Worm (Caenorhabditis elegans) whole organism, L1 larva: Measurements from ENCODE around the gene ugt-56.

ENCODE experiments used
- C04F5.9 ChIP-seq: sonication (generic microtip); optimal IDR thresholded peaks from 2 replicates; lab custom pipeline; 2016; ENCODE audit warnings: missing genetic modification characterization, missing compliant biosample characterization
- C16A3.4 ChIP-seq: fragments of 150-350 bp; optimal IDR thresholded peaks from 2 replicates; lab custom pipeline; 2014; ENCODE audit warnings: missing biosample characterization, missing genetic modification characterization
- C34B4.2 ChIP-seq: sonication (generic microtip); optimal IDR thresholded peaks from 2 replicates; lab custom pipeline; 2017; ENCODE audit warnings: mild to moderate bottlenecking, missing genetic modification characterization, missing compliant biosample characterization
- F16B12.6 ChIP-seq: fragments of 150-350 bp; optimal IDR thresholded peaks from 2 replicates; lab custom pipeline; 2014; ENCODE audit warnings: missing biosample characterization, missing genetic modification characterization
- aha-1 ChIP-seq: fragments of 150-350 bp; optimal IDR thresholded peaks from 2 replicates; lab custom pipeline; 2014; ENCODE audit warnings: missing biosample characterization, missing genetic modification characterization
- alr-1 ChIP-seq: fragments of 200-800 bp; sonication (Bioruptor generic); optimal IDR thresholded peaks from 2 replicates; lab custom pipeline; 2018; ENCODE audit warnings: borderline replicate concordance, mild to moderate bottlenecking, missing genetic modification characterization, missing compliant biosample characterization
- aly-2 ChIP-seq: fragments of 150-350 bp; optimal IDR thresholded peaks from 2 replicates; lab custom pipeline; 2014; ENCODE audit warnings: missing biosample characterization, missing genetic modification characterization
- blmp-1 ChIP-seq: fragments of 150-350 bp; optimal IDR thresholded peaks from 2 replicates; lab custom pipeline; 2014; ENCODE audit warnings: missing biosample characterization, missing genetic modification characterization
- ceh-63 ChIP-seq: fragments of 200-800 bp; sonication (Bioruptor generic); optimal IDR thresholded peaks from 2 replicates; lab custom pipeline; 2018; ENCODE audit warnings: mild to moderate bottlenecking, missing genetic modification characterization, missing compliant biosample characterization
- ceh-82 ChIP-seq, 3 experiments: fragments of 150-350 bp in 1 of 3; sonication (generic microtip) in 2 of 3; optimal IDR thresholded peaks; 2 replicates each; lab custom pipeline; 2014 to 2017; ENCODE audit warnings: missing biosample characterization in 3 of 3, missing genetic modification characterization in 3 of 3
- ceh-90 ChIP-seq: sonication (generic microtip); optimal IDR thresholded peaks from 2 replicates; lab custom pipeline; 2016; ENCODE audit warnings: missing genetic modification characterization, missing compliant biosample characterization
- ces-1 ChIP-seq: fragments of 150-350 bp; optimal IDR thresholded peaks from 2 replicates; lab custom pipeline; 2014; ENCODE audit warnings: missing biosample characterization, missing genetic modification reagents, missing genetic modification characterization
- efl-1 ChIP-seq, 4 experiments: fragments of 150-350 bp; optimal IDR thresholded peaks in 3 of 4; peaks in 1 of 4; 1 replicate in 1 of 4; 2 replicates in 3 of 4; lab custom pipeline; 2014; ENCODE audit warnings: missing biosample characterization in 2 of 4, missing genetic modification characterization in 2 of 4, missing genetic modification reagents in 2 of 4
- efl-3 ChIP-seq: fragments of 200-800 bp; sonication (Bioruptor generic); optimal IDR thresholded peaks from 2 replicates; lab custom pipeline; 2018; ENCODE audit warnings: mild to moderate bottlenecking, missing genetic modification characterization, missing compliant biosample characterization
- egl-13 ChIP-seq: sonication (generic microtip); optimal IDR thresholded peaks from 2 replicates; lab custom pipeline; 2016; ENCODE audit warnings: missing genotype, missing genetic modification reagents, missing genetic modification characterization, missing compliant biosample characterization
- egl-27 ChIP-seq, 2 experiments: fragments of 150-350 bp in 1 of 2; sonication (generic microtip); optimal IDR thresholded peaks; 3 replicates each; lab custom pipeline; 2017 to 2018; ENCODE audit warnings: missing biosample characterization in 2 of 2, missing genetic modification characterization in 2 of 2, missing genetic modification reagents in 2 of 2
- elt-3 ChIP-seq, 6 experiments: fragments of 150-350 bp in 1 of 6; sonication (generic microtip); optimal IDR thresholded peaks; 2 replicates each; lab custom pipeline; 2017 to 2018; ENCODE audit warnings: missing biosample characterization in 6 of 6, missing genetic modification characterization in 6 of 6, inconsistent platforms in 1 of 6
- ets-5 ChIP-seq: fragments of 200-800 bp; sonication (Bioruptor generic); IDR thresholded peaks from 2 replicates; pipeline ENCODE4 v1.3.6; 2022; ENCODE audit warnings: missing genetic modification characterization, missing compliant biosample characterization
- fkh-4 ChIP-seq: sonication (generic microtip); optimal IDR thresholded peaks from 2 replicates; lab custom pipeline; 2016; ENCODE audit warnings: missing compliant biosample characterization, missing genetic modification characterization, borderline replicate concordance
- fos-1 ChIP-seq: fragments of 150-350 bp; optimal IDR thresholded peaks from 2 replicates; lab custom pipeline; 2014; ENCODE audit warnings: missing biosample characterization, missing genetic modification characterization
- grh-1 ChIP-seq: fragments of 200-800 bp; sonication (Bioruptor generic); IDR thresholded peaks from 2 replicates; pipeline ENCODE4 v1.3.6; 2022; ENCODE audit warnings: missing genetic modification reagents, missing genetic modification characterization, missing compliant biosample characterization
- hlh-17 ChIP-seq: fragments of 200-800 bp; sonication (Bioruptor generic); optimal IDR thresholded peaks from 2 replicates; lab custom pipeline; 2018; ENCODE audit warnings: missing genetic modification characterization, mild to moderate bottlenecking, missing compliant biosample characterization, moderate library complexity, borderline replicate concordance
- hlh-4 ChIP-seq: sonication (generic microtip); optimal IDR thresholded peaks from 2 replicates; lab custom pipeline; 2016; ENCODE audit warnings: mild to moderate bottlenecking, missing genetic modification characterization, missing compliant biosample characterization
- jun-1 ChIP-seq: fragments of 150-350 bp; optimal IDR thresholded peaks from 2 replicates; lab custom pipeline; 2014; ENCODE audit warnings: missing biosample characterization, missing genetic modification reagents, missing genetic modification characterization
- lin-14 ChIP-seq: fragments of 200-800 bp; sonication (Bioruptor generic); optimal IDR thresholded peaks from 2 replicates; lab custom pipeline; 2018; ENCODE audit warnings: mild to moderate bottlenecking, missing genetic modification characterization, moderate library complexity, missing compliant biosample characterization
- lin-39 ChIP-seq: fragments of 150-350 bp; optimal IDR thresholded peaks from 2 replicates; lab custom pipeline; 2014; ENCODE audit warnings: missing biosample characterization, missing genetic modification reagents, missing genetic modification characterization
- lir-3 ChIP-seq: sonication (generic microtip); optimal IDR thresholded peaks from 2 replicates; lab custom pipeline; 2016; ENCODE audit warnings: mild to moderate bottlenecking, missing genetic modification characterization, moderate library complexity, missing compliant biosample characterization; ENCODE audit not compliant: poor library complexity
- lsy-2 ChIP-seq, 2 experiments: fragments of 150-350 bp; optimal IDR thresholded peaks; 2 replicates each; lab custom pipeline; 2014; ENCODE audit warnings: missing biosample characterization in 2 of 2, missing genetic modification characterization in 2 of 2
- mab-9 ChIP-seq: fragments of 200-800 bp; sonication (Bioruptor generic); IDR thresholded peaks from 2 replicates; pipeline ENCODE4 v1.3.6; 2022; ENCODE audit warnings: missing genetic modification reagents, missing genetic modification characterization, missing compliant biosample characterization
- mdl-1 ChIP-seq, 2 experiments: fragments of 150-350 bp; optimal IDR thresholded peaks; 2 replicates each; lab custom pipeline; 2014 to 2017; ENCODE audit warnings: missing biosample characterization in 2 of 2, missing genetic modification characterization in 2 of 2, inconsistent platforms in 1 of 2
- mef-2 ChIP-seq: fragments of 150-350 bp; optimal IDR thresholded peaks from 2 replicates; lab custom pipeline; 2014; ENCODE audit warnings: missing biosample characterization, missing genetic modification characterization
- mep-1 ChIP-seq: fragments of 150-350 bp; optimal IDR thresholded peaks from 2 replicates; lab custom pipeline; 2014; ENCODE audit warnings: missing biosample characterization, missing genetic modification characterization
- nhr-12 ChIP-seq: sonication (generic microtip); optimal IDR thresholded peaks from 2 replicates; lab custom pipeline; 2017; ENCODE audit warnings: missing biosample characterization, missing genetic modification characterization
- nhr-20 ChIP-seq: sonication (generic microtip); optimal IDR thresholded peaks from 2 replicates; lab custom pipeline; 2016; ENCODE audit warnings: mild to moderate bottlenecking, missing genetic modification characterization, missing compliant biosample characterization
- nhr-28 ChIP-seq: fragments of 150-350 bp; optimal IDR thresholded peaks from 2 replicates; lab custom pipeline; 2014; ENCODE audit warnings: missing biosample characterization, missing genetic modification characterization
- nhr-71 ChIP-seq: sonication (generic microtip); optimal IDR thresholded peaks from 2 replicates; lab custom pipeline; 2016; ENCODE audit warnings: mild to moderate bottlenecking, missing genetic modification characterization, moderate library complexity, missing compliant biosample characterization
- nhr-76 ChIP-seq: sonication (generic microtip); optimal IDR thresholded peaks from 2 replicates; lab custom pipeline; 2017; ENCODE audit warnings: missing biosample characterization, missing genetic modification characterization
- nhr-77 ChIP-seq: fragments of 150-350 bp; optimal IDR thresholded peaks from 2 replicates; lab custom pipeline; 2014; ENCODE audit warnings: missing biosample characterization, missing genetic modification characterization
- nhr-84 ChIP-seq: sonication (generic microtip); optimal IDR thresholded peaks from 2 replicates; lab custom pipeline; 2017; ENCODE audit warnings: missing biosample characterization, missing genetic modification characterization
- pqm-1 ChIP-seq: sonication (generic microtip); optimal IDR thresholded peaks from 3 replicates; lab custom pipeline; 2017; ENCODE audit warnings: missing biosample characterization, missing genetic modification characterization
- snpc-4 ChIP-seq: fragments of 150-350 bp; optimal IDR thresholded peaks from 2 replicates; lab custom pipeline; 2014; ENCODE audit warnings: missing biosample characterization, missing genetic modification characterization
- snu-23 ChIP-seq: sonication (generic microtip); optimal IDR thresholded peaks from 2 replicates; lab custom pipeline; 2016; ENCODE audit warnings: missing genetic modification characterization, missing compliant biosample characterization
- tbx-2 ChIP-seq: sonication (generic microtip); optimal IDR thresholded peaks from 2 replicates; lab custom pipeline; 2016; ENCODE audit warnings: missing genetic modification characterization, missing compliant biosample characterization
- tlp-1 ChIP-seq: fragments of 150-350 bp; optimal IDR thresholded peaks from 2 replicates; lab custom pipeline; 2014; ENCODE audit warnings: missing biosample characterization, missing genetic modification characterization
- unc-130 ChIP-seq: fragments of 150-350 bp; optimal IDR thresholded peaks from 2 replicates; lab custom pipeline; 2017; ENCODE audit warnings: missing biosample characterization, missing genetic modification characterization, inconsistent platforms
- unc-62 ChIP-seq: fragments of 150-350 bp; optimal IDR thresholded peaks from 2 replicates; lab custom pipeline; 2014; ENCODE audit warnings: missing biosample characterization, missing genetic modification reagents, missing genetic modification characterization
- unc-86 ChIP-seq: sonication (generic microtip); optimal IDR thresholded peaks from 2 replicates; lab custom pipeline; 2016; ENCODE audit warnings: missing genetic modification characterization, missing compliant biosample characterization
- unc-98 ChIP-seq: fragments of 200-800 bp; sonication (Bioruptor generic); IDR thresholded peaks from 2 replicates; pipeline ENCODE4 v1.3.6; 2022; ENCODE audit warnings: missing genetic modification characterization, missing compliant biosample characterization
- zag-1 ChIP-seq: fragments of 150-350 bp; optimal IDR thresholded peaks from 2 replicates; lab custom pipeline; 2014; ENCODE audit warnings: missing biosample characterization, missing genetic modification characterization
- zip-4 ChIP-seq: fragments of 200-800 bp; sonication (Bioruptor generic); optimal IDR thresholded peaks from 2 replicates; lab custom pipeline; 2018; ENCODE audit warnings: mild to moderate bottlenecking, missing genetic modification characterization, moderate library complexity, missing compliant biosample characterization
- ztf-11 ChIP-seq, 2 experiments: sonication (generic microtip); optimal IDR thresholded peaks; 2 replicates each; lab custom pipeline; 2016 to 2017; ENCODE audit warnings: missing genetic modification characterization in 2 of 2, missing biosample characterization in 1 of 2, missing compliant biosample characterization in 1 of 2

Gene ugt-56

ce11 chrV:12291587-12291986 lies 32.8 kb downstream of the ugt-56 start, which contains the start of the genes srpa-68 and srh-16 (continued):
- TF ChIP-seq nhr-76 (tag; lab: Kevin White, UChicago) (no peak), tbx-2 (tag; lab: Kevin White, UChicago) (peak; percentile 93), nhr-84 (tag; lab: Kevin White, UChicago) (no peak), C34B4.2 (tag; lab: Kevin White, UChicago) (no peak)

- TF ChIP-seq zip-4 (no peak), ets-5 (GFP tag; lab: Robert Waterston, UW) (no peak), mab-9 (GFP tag; lab: Robert Waterston, UW) (no peak), egl-27 (tag; optimal IDR thresholded peaks at IDR 0.05; lab: Kevin White, UChicago) (no peak), nhr-77 (tag; lab: Kevin White, UChicago) (no peak), grh-1 (GFP tag; lab: Robert Waterston, UW) (0 out of 2 replicates have a peak, but pooled peaks have one; percentile 15), nhr-71 (tag; lab: Kevin White, UChicago) (peak; percentile 44), ces-1 (GFP tag; lab: Kevin White, UChicago) (no peak), hlh-17 (GFP tag; lab: Kevin White, UChicago) (no peak), F16B12.6 (tag; lab: Kevin White, UChicago) (no peak), C04F5.9 (tag; lab: Kevin White, UChicago) (no peak), fkh-4 (tag; lab: Kevin White, UChicago) (no peak), nhr-20 (tag; lab: Kevin White, UChicago) (peak; percentile 18), lir-3 (tag; lab: Kevin White, UChicago) (no peak), lin-39 (tag; lab: Kevin White, UChicago) (no peak), unc-86 (tag; lab: Kevin White, UChicago) (no peak), alr-1 (tag; lab: Kevin White, UChicago) (no peak), efl-3 (no peak), nhr-12 (tag; lab: Kevin White, UChicago) (no peak), fos-1 (tag; lab: Kevin White, UChicago) (no peak), unc-130 (tag; lab: Kevin White, UChicago) (no peak), tlp-1 (tag; lab: Kevin White, UChicago) (no peak), snpc-4 (tag; lab: Kevin White, UChicago) (no peak), efl-1 (optimal IDR thresholded peaks at IDR 0.05; lab: Kevin White, UChicago) (no peak), efl-1 (GFP tag; optimal IDR thresholded peaks at IDR 0.05 in 1 of 2; lab: Kevin White, UChicago) (no peak), jun-1 (no peak), elt-3 (tag; optimal IDR thresholded peaks at IDR 0.05; lab: Kevin White, UChicago) (peak in 2 of 6 experiments; percentile 58 to 79), aly-2 (tag; lab: Kevin White, UChicago) (no peak), pqm-1 (tag; lab: Kevin White, UChicago) (no peak), mef-2 (no peak), hlh-4 (tag; lab: Kevin White, UChicago) (no peak), unc-62 (no peak), unc-98 (GFP tag; lab: Robert Waterston, UW) (no peak), zag-1 (tag; lab: Kevin White, UChicago) (no peak), lsy-2 (tag; optimal IDR thresholded peaks at IDR 0.05; lab: Kevin White, UChicago) (peak in 1 of 2 experiments; percentile 49), nhr-84 (tag; lab: Kevin White, UChicago) (no peak), tbx-2 (tag; lab: Kevin White, UChicago) (peak; percentile 9), ceh-63 (no peak), blmp-1 (tag; lab: Kevin White, UChicago) (peak; percentile 54), aha-1 (tag; lab: Kevin White, UChicago) (no peak), mep-1 (tag; lab: Kevin White, UChicago) (no peak), snu-23 (GFP tag; lab: Kevin White, UChicago) (no peak), nhr-28 (no peak), mdl-1 (tag; optimal IDR thresholded peaks at IDR 0.05; lab: Kevin White, UChicago) (no peak), ceh-90 (no peak), ceh-82 (tag; optimal IDR thresholded peaks at IDR 0.05; lab: Kevin White, UChicago) (no peak), ztf-11 (tag; optimal IDR thresholded peaks at IDR 0.05; lab: Kevin White, UChicago) (no peak), lin-14 (GFP tag; lab: Kevin White, UChicago) (peak; percentile 42), C16A3.4 (no peak), egl-13 (tag; lab: Kevin White, UChicago) (no peak)
Measured at ce11 chrV:12294091-12294490, 35.3 kb downstream of the ugt-56 start.
